Worm (Caenorhabditis elegans) whole organism, L1 larva: ENCODE measurements around the gene W02D7.11.
A peak's percentile ranks its signal among the peaks of the same experiment; 100 is the strongest.
"Not testable (repeated sequence)": the region's sequence is repeated elsewhere in the genome, so short reads cannot be mapped to it uniquely, and the experiment has no call there.

ENCODE experiments used
- F16B12.6 ChIP-seq: fragments of 150-350 bp; optimal IDR thresholded peaks from 2 replicates; lab custom pipeline; 2014; ENCODE audit warnings: missing biosample characterization, missing genetic modification characterization
- aha-1 ChIP-seq: fragments of 150-350 bp; optimal IDR thresholded peaks from 2 replicates; lab custom pipeline; 2014; ENCODE audit warnings: missing biosample characterization, missing genetic modification characterization
- aly-2 ChIP-seq: fragments of 150-350 bp; optimal IDR thresholded peaks from 2 replicates; lab custom pipeline; 2014; ENCODE audit warnings: missing biosample characterization, missing genetic modification characterization
- blmp-1 ChIP-seq: fragments of 150-350 bp; optimal IDR thresholded peaks from 2 replicates; lab custom pipeline; 2014; ENCODE audit warnings: missing biosample characterization, missing genetic modification characterization
- ceh-88 ChIP-seq: fragments of 200-800 bp; sonication (Bioruptor generic); IDR thresholded peaks from 2 replicates; pipeline ENCODE4 v1.3.6; 2022; ENCODE audit warnings: missing genetic modification characterization, missing compliant biosample characterization
- ceh-90 ChIP-seq: sonication (generic microtip); optimal IDR thresholded peaks from 2 replicates; lab custom pipeline; 2016; ENCODE audit warnings: missing genetic modification characterization, missing compliant biosample characterization
- dsc-1 ChIP-seq: sonication (generic microtip); optimal IDR thresholded peaks from 2 replicates; lab custom pipeline; 2016; ENCODE audit warnings: mild to moderate bottlenecking, missing genetic modification characterization, missing compliant biosample characterization
- efl-1 ChIP-seq, 4 experiments: fragments of 150-350 bp; optimal IDR thresholded peaks in 3 of 4; peaks in 1 of 4; 1 replicate in 1 of 4; 2 replicates in 3 of 4; lab custom pipeline; 2014; ENCODE audit warnings: missing biosample characterization in 2 of 4, missing genetic modification characterization in 2 of 4, missing genetic modification reagents in 2 of 4
- egl-13 ChIP-seq: sonication (generic microtip); optimal IDR thresholded peaks from 2 replicates; lab custom pipeline; 2016; ENCODE audit warnings: missing genotype, missing genetic modification reagents, missing genetic modification characterization, missing compliant biosample characterization
- ets-5 ChIP-seq: fragments of 200-800 bp; sonication (Bioruptor generic); IDR thresholded peaks from 2 replicates; pipeline ENCODE4 v1.3.6; 2022; ENCODE audit warnings: missing genetic modification characterization, missing compliant biosample characterization
- fkh-8 ChIP-seq: sonication (generic microtip); optimal IDR thresholded peaks from 2 replicates; lab custom pipeline; 2016; ENCODE audit warnings: mild to moderate bottlenecking, missing genetic modification characterization, missing compliant biosample characterization
- hlh-17 ChIP-seq: fragments of 200-800 bp; sonication (Bioruptor generic); optimal IDR thresholded peaks from 2 replicates; lab custom pipeline; 2018; ENCODE audit warnings: missing genetic modification characterization, mild to moderate bottlenecking, missing compliant biosample characterization, moderate library complexity, borderline replicate concordance
- hpl-2 ChIP-seq: fragments of 150-350 bp; optimal IDR thresholded peaks from 2 replicates; lab custom pipeline; 2014; ENCODE audit warnings: missing biosample characterization, missing genetic modification reagents, missing genetic modification characterization
- irx-1 ChIP-seq: sonication (generic microtip); optimal IDR thresholded peaks from 2 replicates; lab custom pipeline; 2016; ENCODE audit warnings: missing genetic modification characterization, missing compliant biosample characterization
- isw-1 ChIP-seq: fragments of 200-800 bp; sonication (Bioruptor generic); IDR thresholded peaks from 2 replicates; pipeline ENCODE4 v1.3.6; 2022; ENCODE audit warnings: missing genetic modification characterization, missing compliant biosample characterization
- lin-14 ChIP-seq: fragments of 200-800 bp; sonication (Bioruptor generic); optimal IDR thresholded peaks from 2 replicates; lab custom pipeline; 2018; ENCODE audit warnings: mild to moderate bottlenecking, missing genetic modification characterization, moderate library complexity, missing compliant biosample characterization
- lir-3 ChIP-seq: sonication (generic microtip); optimal IDR thresholded peaks from 2 replicates; lab custom pipeline; 2016; ENCODE audit warnings: mild to moderate bottlenecking, missing genetic modification characterization, moderate library complexity, missing compliant biosample characterization; ENCODE audit not compliant: poor library complexity
- lsy-2 ChIP-seq, 2 experiments: fragments of 150-350 bp; optimal IDR thresholded peaks; 2 replicates each; lab custom pipeline; 2014; ENCODE audit warnings: missing biosample characterization in 2 of 2, missing genetic modification characterization in 2 of 2
- nhr-12 ChIP-seq: sonication (generic microtip); optimal IDR thresholded peaks from 2 replicates; lab custom pipeline; 2017; ENCODE audit warnings: missing biosample characterization, missing genetic modification characterization
- nhr-47 ChIP-seq: sonication (generic microtip); optimal IDR thresholded peaks from 2 replicates; lab custom pipeline; 2016; ENCODE audit warnings: mild to moderate bottlenecking, missing genetic modification characterization, moderate library complexity, missing compliant biosample characterization
- nhr-71 ChIP-seq: sonication (generic microtip); optimal IDR thresholded peaks from 2 replicates; lab custom pipeline; 2016; ENCODE audit warnings: mild to moderate bottlenecking, missing genetic modification characterization, moderate library complexity, missing compliant biosample characterization
- nhr-76 ChIP-seq: sonication (generic microtip); optimal IDR thresholded peaks from 2 replicates; lab custom pipeline; 2017; ENCODE audit warnings: missing biosample characterization, missing genetic modification characterization
- pag-3 ChIP-seq: sonication (generic microtip); optimal IDR thresholded peaks from 2 replicates; lab custom pipeline; 2017; ENCODE audit warnings: missing genetic modification characterization, mild to moderate bottlenecking, missing compliant biosample characterization, antibody characterized with exemption, borderline replicate concordance; ENCODE audit not compliant: insufficient read depth
- pax-3 ChIP-seq: fragments of 200-800 bp; sonication (Bioruptor generic); optimal IDR thresholded peaks from 2 replicates; lab custom pipeline; 2018; ENCODE audit warnings: mild to moderate bottlenecking, missing genetic modification characterization, moderate library complexity, missing compliant biosample characterization
- rnt-1 ChIP-seq: sonication (generic microtip); optimal IDR thresholded peaks from 2 replicates; lab custom pipeline; 2016; ENCODE audit warnings: mild to moderate bottlenecking, missing genetic modification characterization, moderate library complexity, missing compliant biosample characterization
- skn-1 ChIP-seq: fragments of 150-350 bp; optimal IDR thresholded peaks from 2 replicates; lab custom pipeline; 2014; ENCODE audit warnings: missing biosample characterization, missing genetic modification characterization
- snpc-4 ChIP-seq: fragments of 150-350 bp; optimal IDR thresholded peaks from 2 replicates; lab custom pipeline; 2014; ENCODE audit warnings: missing biosample characterization, missing genetic modification characterization
- sox-4 ChIP-seq: sonication (generic microtip); optimal IDR thresholded peaks from 2 replicates; lab custom pipeline; 2016; ENCODE audit warnings: missing genetic modification characterization, missing compliant biosample characterization
- sptf-1 ChIP-seq: fragments of 150-350 bp; optimal IDR thresholded peaks from 2 replicates; lab custom pipeline; 2014; ENCODE audit warnings: missing biosample characterization, missing genetic modification characterization
- swsn-7 ChIP-seq: sonication (generic microtip); optimal IDR thresholded peaks from 2 replicates; lab custom pipeline; 2016; ENCODE audit warnings: missing genetic modification characterization, missing compliant biosample characterization
- tbx-2 ChIP-seq: sonication (generic microtip); optimal IDR thresholded peaks from 2 replicates; lab custom pipeline; 2016; ENCODE audit warnings: missing genetic modification characterization, missing compliant biosample characterization
- unc-130 ChIP-seq: fragments of 150-350 bp; optimal IDR thresholded peaks from 2 replicates; lab custom pipeline; 2017; ENCODE audit warnings: missing biosample characterization, missing genetic modification characterization, inconsistent platforms
- unc-86 ChIP-seq: sonication (generic microtip); optimal IDR thresholded peaks from 2 replicates; lab custom pipeline; 2016; ENCODE audit warnings: missing genetic modification characterization, missing compliant biosample characterization
- unc-98 ChIP-seq: fragments of 200-800 bp; sonication (Bioruptor generic); IDR thresholded peaks from 2 replicates; pipeline ENCODE4 v1.3.6; 2022; ENCODE audit warnings: missing genetic modification characterization, missing compliant biosample characterization
- zip-4 ChIP-seq: fragments of 200-800 bp; sonication (Bioruptor generic); optimal IDR thresholded peaks from 2 replicates; lab custom pipeline; 2018; ENCODE audit warnings: mild to moderate bottlenecking, missing genetic modification characterization, moderate library complexity, missing compliant biosample characterization
- ztf-11 ChIP-seq, 2 experiments: sonication (generic microtip); optimal IDR thresholded peaks; 2 replicates each; lab custom pipeline; 2016 to 2017; ENCODE audit warnings: missing genetic modification characterization in 2 of 2, missing biosample characterization in 1 of 2, missing compliant biosample characterization in 1 of 2

Gene W02D7.11

ce11 chrV:8342416-8342815 is 38.1 kb upstream of the W02D7.11 start:
- peak; percentile 8 for TF ChIP-seq sox-4 (tag; lab: Kevin White, UChicago)
- peak; percentile 95 for TF ChIP-seq dsc-1
- TF ChIP-seq egl-13 (tag; lab: Kevin White, UChicago): peak; percentile 65
- TF ChIP-seq nhr-47 (tag; lab: Kevin White, UChicago): peak; percentile 44
- TF ChIP-seq unc-86: no peak
- TF ChIP-seq skn-1: no peak
- no peak for TF ChIP-seq tbx-2 (tag; lab: Kevin White, UChicago)
- TF ChIP-seq fkh-8 (tag; lab: Kevin White, UChicago): peak; percentile 38
- peak; percentile 58 for TF ChIP-seq pax-3 (tag; lab: Kevin White, UChicago)

- not testable (repeated sequence) for TF ChIP-seq hlh-17 (GFP tag; lab: Kevin White, UChicago); ztf-11 (tag; optimal IDR thresholded peaks at IDR 0.05; lab: Kevin White, UChicago); aha-1 (tag; lab: Kevin White, UChicago)
These were observed 36.6 kb upstream of the W02D7.11 start, which contains the start of gene C08D8.7 for ce11 chrV:8340924-8341323. Gene C08D8.7 (plus strand): TSS chrV:8341224.

DNA sequence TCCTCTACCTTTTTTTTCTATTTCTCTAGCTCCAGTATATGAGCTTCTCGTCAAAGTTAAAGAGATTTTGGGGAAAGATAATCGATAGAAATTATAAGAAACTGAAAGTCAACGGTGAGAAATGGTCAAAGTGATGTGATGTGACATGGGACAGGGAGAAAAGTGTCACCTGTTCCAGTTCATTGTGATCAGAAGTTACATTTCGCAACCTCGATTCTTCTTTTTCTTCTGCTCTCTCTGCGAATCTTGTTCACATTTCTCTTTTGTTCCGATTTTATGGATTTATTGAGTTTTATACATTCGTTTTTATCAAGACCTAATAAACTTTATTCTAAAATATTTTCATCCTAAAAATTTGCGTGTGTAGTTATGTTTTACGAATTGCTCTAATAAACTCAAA is 31.3 kb upstream of the W02D7.11 start:
- TF ChIP-seq aly-2 (no peak), pag-3 (tag; lab: Kevin White, UChicago) (peak; percentile 33), hpl-2 (GFP tag; lab: Kevin White, UChicago) (no peak), zip-4 (no peak), nhr-76 (tag; lab: Kevin White, UChicago) (no peak), irx-1 (tag; lab: Kevin White, UChicago) (no peak), swsn-7 (tag; lab: Kevin White, UChicago) (no peak), F16B12.6 (tag; lab: Kevin White, UChicago) (no peak), nhr-71 (tag; lab: Kevin White, UChicago) (peak; percentile 21), lir-3 (tag; lab: Kevin White, UChicago) (no peak), snpc-4 (peak; percentile 26), lsy-2 (tag; optimal IDR thresholded peaks at IDR 0.05; lab: Kevin White, UChicago) (peak in 1 of 2 experiments; percentile 14), nhr-12 (no peak), skn-1 (peak; percentile 12), lin-14 (peak; percentile 50), ets-5 (no peak), unc-98 (GFP tag; lab: Robert Waterston, UW) (no peak), rnt-1 (tag; lab: Kevin White, UChicago) (peak; percentile 54), isw-1 (GFP tag; lab: Robert Waterston, UW) (no peak), ceh-88 (GFP tag; lab: Robert Waterston, UW) (no peak), unc-130 (peak; percentile 41), ceh-90 (tag; lab: Kevin White, UChicago) (no peak)

DNA sequence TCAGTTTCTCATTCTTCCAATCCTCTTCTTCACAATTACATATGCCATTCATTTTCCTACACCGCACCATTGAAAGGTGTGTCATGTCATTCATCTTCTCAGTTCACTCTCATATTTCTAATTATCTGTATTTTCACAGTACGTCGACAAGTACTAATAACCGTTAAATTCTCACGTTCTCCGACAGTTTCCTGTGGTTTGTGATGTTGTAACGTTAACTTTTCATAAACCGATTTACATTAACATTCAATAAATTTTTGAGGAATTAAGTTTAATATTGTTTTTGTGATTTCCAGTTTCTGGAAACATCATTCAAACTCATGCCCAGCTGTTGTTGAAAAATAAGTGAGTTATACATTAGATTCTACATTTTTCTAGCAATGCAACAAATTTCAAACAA is 30.0 kb upstream of the W02D7.11 start, which contains the start of gene tmd-2:
Gene tmd-2 (plus strand): TSS at position 301 of the 400 bp plus-strand sequence.
- TF ChIP-seq blmp-1 (peak; percentile 18), efl-1 (optimal IDR thresholded peaks at IDR 0.05; lab: Kevin White, UChicago) (no peak), efl-1 (GFP tag; optimal IDR thresholded peaks at IDR 0.05 in 1 of 2; lab: Kevin White, UChicago) (peak in 1 of 2 experiments; percentile 56), pax-3 (tag; lab: Kevin White, UChicago) (no peak), zip-4 (no peak), sptf-1 (tag; lab: Kevin White, UChicago) (no peak)
